Fruit fly (Drosophila melanogaster): ENCODE measurements around the gene CG14109.

CG14109 gene

dm6 chr3L:13412200-13412885 is 28.4 kb upstream of the CG14109 start, which contains the start of the genes CG10222 and flr (continued):
- peak; percentile 41 for TF ChIP-seq trem (tag; optimal IDR thresholded peaks at IDR 0.05)
- TF ChIP-seq CG1647 (GFP tag; optimal IDR thresholded peaks at IDR 0.05) = no peak
- TF ChIP-seq ash1 (GFP tag; optimal IDR thresholded peaks at IDR 0.05) = no peak
- peak; percentile 13 for TF ChIP-seq Ets97D (GFP tag; optimal IDR thresholded peaks at IDR 0.05)
- TF ChIP-seq Gug (GFP tag; IDR thresholded peaks at IDR 0.05) = no peak
- TF ChIP-seq Atf3 (GFP tag; optimal IDR thresholded peaks at IDR 0.05) = no peak
- TF ChIP-seq CG12104 (GFP tag; optimal IDR thresholded peaks at IDR 0.05) = peak; percentile 20
- TF ChIP-seq CG31224 (GFP tag; IDR thresholded peaks at IDR 0.05) = no peak
- TF ChIP-seq Doc3 (GFP tag; IDR thresholded peaks at IDR 0.05; ENCODE audit: partially characterized antibody) = peak; percentile 68; the same call in 2 of the 3 replicates
- no peak for TF ChIP-seq ssp (GFP tag; IDR thresholded peaks at IDR 0.05)
- no peak for TF ChIP-seq psq (GFP tag; optimal IDR thresholded peaks at IDR 0.05)
- no peak for TF ChIP-seq CG12769 (tag; optimal IDR thresholded peaks at IDR 0.05)
- TF ChIP-seq CG10321 (GFP tag; IDR thresholded peaks at IDR 0.05) = no peak
- TF ChIP-seq CG17568 (GFP tag; optimal IDR thresholded peaks at IDR 0.05) = no peak
- no peak for TF ChIP-seq hth (optimal IDR thresholded peaks at IDR 0.05)
- TF ChIP-seq CG14860 (GFP tag; IDR thresholded peaks at IDR 0.05; ENCODE audit: partially characterized antibody) = peak; percentile 69
- no peak for TF ChIP-seq MESR4 (GFP tag; optimal IDR thresholded peaks at IDR 0.05)
- peak; percentile 53 for TF ChIP-seq nmo (GFP tag; optimal IDR thresholded peaks at IDR 0.05)
- TF ChIP-seq CG5953 (GFP tag; IDR thresholded peaks at IDR 0.05) = no peak
- TF ChIP-seq amos (GFP tag; IDR thresholded peaks at IDR 0.05; ENCODE audit: partially characterized antibody) = peak; percentile 68
- no peak for TF ChIP-seq ci (GFP tag; IDR thresholded peaks at IDR 0.05)
- TF ChIP-seq HLHmδ (GFP tag; optimal IDR thresholded peaks at IDR 0.05) = no peak
- no peak for TF ChIP-seq Oli (tag; optimal IDR thresholded peaks at IDR 0.05)
- no peak for TF ChIP-seq CG17802 (tag; optimal IDR thresholded peaks at IDR 0.05)
- no peak for TF ChIP-seq Side (GFP tag; optimal IDR thresholded peaks at IDR 0.05)
- TF ChIP-seq ara (GFP tag; IDR thresholded peaks at IDR 0.05) = no peak
- no peak for TF ChIP-seq abd-A (tag; optimal IDR thresholded peaks at IDR 0.05)
- TF ChIP-seq CG4328 (GFP tag; optimal IDR thresholded peaks at IDR 0.05) = no peak
- no peak for TF ChIP-seq sima (GFP tag; optimal IDR thresholded peaks at IDR 0.05)
- no peak for TF ChIP-seq CG11085 (GFP tag; IDR thresholded peaks at IDR 0.05)
- no peak for TF ChIP-seq peb (GFP tag; IDR thresholded peaks at IDR 0.05)
- no peak for TF ChIP-seq lmd (GFP tag; IDR thresholded peaks at IDR 0.05)
- no peak for TF ChIP-seq Mad (GFP tag; optimal IDR thresholded peaks at IDR 0.05)
- no peak for TF ChIP-seq CG7745 (tag; optimal IDR thresholded peaks at IDR 0.05)
- peak; percentile 46; the same call in 1 of the 2 replicates for TF ChIP-seq CG2129 (GFP tag; IDR thresholded peaks at IDR 0.05; ENCODE audit: partially characterized antibody)
- peak; percentile 19 for TF ChIP-seq CG15601 (tag; optimal IDR thresholded peaks at IDR 0.05)
- peak; percentile 17 for TF ChIP-seq CG10147 (GFP tag; optimal IDR thresholded peaks at IDR 0.05)
- TF ChIP-seq jigr1 (GFP tag; IDR thresholded peaks at IDR 0.05) = peak; percentile 14; the same call in 1 of the 3 replicates
- TF ChIP-seq CG3847 (GFP tag; IDR thresholded peaks at IDR 0.05) = no peak
- no peak for TF ChIP-seq gsb (GFP tag; IDR thresholded peaks at IDR 0.05)
- no peak for TF ChIP-seq Fer1 (GFP tag; optimal IDR thresholded peaks at IDR 0.05)
- TF ChIP-seq CG9215 (GFP tag; IDR thresholded peaks at IDR 0.05) = 0 out of 2 replicates have a peak, but pooled peaks have one; percentile 8
- TF ChIP-seq crp (GFP tag; optimal IDR thresholded peaks at IDR 0.05) = no peak
- peak; percentile 75; the same call in 2 of the 3 replicates for TF ChIP-seq CG6791 (GFP tag; IDR thresholded peaks at IDR 0.05; ENCODE audit: partially characterized antibody)
- TF ChIP-seq esg (GFP tag; conservative IDR thresholded peaks at IDR 0.05) = no peak
- no peak for TF ChIP-seq CG18476 (GFP tag; optimal IDR thresholded peaks at IDR 0.05)
- TF ChIP-seq HmgD (GFP tag; optimal IDR thresholded peaks at IDR 0.05) = no peak
- TF ChIP-seq az2 (GFP tag; optimal IDR thresholded peaks at IDR 0.05) = no peak
- TF ChIP-seq CG12071 (GFP tag; optimal IDR thresholded peaks at IDR 0.05) = no peak
- TF ChIP-seq CG6175 (GFP tag; IDR thresholded peaks at IDR 0.05) = no peak
